Worm (Caenorhabditis elegans): ENCODE data around the gene set-2.

DNA sequence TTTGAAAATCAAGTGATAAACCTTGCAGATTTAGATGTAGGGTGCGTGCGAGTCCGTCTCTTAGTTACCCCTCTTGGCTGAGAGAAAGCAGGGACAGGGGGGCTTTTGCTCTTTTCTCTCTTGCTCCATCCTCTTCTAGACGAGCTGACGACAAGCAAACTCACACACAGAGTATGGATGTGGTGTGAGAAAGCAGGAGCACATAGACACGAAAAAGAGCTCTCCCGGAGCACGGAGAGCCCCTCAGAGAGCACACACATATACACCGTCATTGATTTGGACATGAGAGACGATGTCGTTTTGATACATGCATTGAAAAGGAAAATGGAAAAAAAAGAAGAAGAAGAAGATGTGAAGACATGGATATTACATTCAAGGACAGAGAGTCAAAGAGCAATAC is 54.3 kb downstream of the set-2 start:
- TF ChIP-seq mec-3 (tag; optimal IDR thresholded peaks at IDR 0.05; ENCODE audit: borderline replicate concordance), result no peak
- TF ChIP-seq hlh-13 (GFP tag; optimal IDR thresholded peaks at IDR 0.05), result no peak
- no peak for TF ChIP-seq ama-1 (optimal IDR thresholded peaks at IDR 0.05)
- no peak for TF ChIP-seq pqm-1 (tag; optimal IDR thresholded peaks at IDR 0.05)
- TF ChIP-seq pha-2 (tag; optimal IDR thresholded peaks at IDR 0.05), result no peak
- TF ChIP-seq nhr-11 (tag; optimal IDR thresholded peaks at IDR 0.05), result no peak
